Fruit fly (Drosophila melanogaster): ENCODE results near the gene CG4593.

DNA sequence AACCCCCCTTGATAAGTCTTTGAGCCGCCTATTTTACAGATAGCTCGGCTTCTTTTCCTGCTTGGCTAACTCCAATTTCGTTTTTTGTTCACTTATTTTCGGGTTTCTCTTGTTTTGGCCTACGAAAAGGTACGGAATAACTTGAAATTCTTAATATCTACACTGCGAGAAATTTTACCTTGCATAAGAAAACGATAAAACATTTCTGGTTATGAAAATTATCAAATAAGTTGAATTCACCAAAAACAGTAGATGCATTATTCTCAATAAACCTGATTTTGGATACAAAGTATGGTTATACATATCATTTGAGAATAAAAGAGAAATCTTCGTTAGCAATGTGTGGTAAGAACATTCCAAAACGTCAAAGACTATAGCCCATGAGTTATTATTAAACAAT, 31.6 kb upstream of the CG4593 start:
- TF ChIP-seq sv (GFP tag; optimal IDR thresholded peaks at IDR 0.05) (no peak), usp (GFP tag; optimal IDR thresholded peaks at IDR 0.05) (no peak), Abd-B (GFP tag; optimal IDR thresholded peaks at IDR 0.05) (no peak), psq (GFP tag; optimal IDR thresholded peaks at IDR 0.05) (no peak), N (GFP tag; optimal IDR thresholded peaks at IDR 0.05) (no peak), Mio (GFP tag; optimal IDR thresholded peaks at IDR 0.05) (no peak), Rel (GFP tag; optimal IDR thresholded peaks at IDR 0.05) (no peak), Rel (tag; optimal IDR thresholded peaks at IDR 0.05) (no peak), fru (GFP tag; optimal IDR thresholded peaks at IDR 0.05) (peak; percentile 55)

All from whole organism, wandering third instar larva.